Fruit fly (Drosophila melanogaster) whole organism: ENCODE measurements around the gene CG14434.

Experiments used
- Dll ChIP-seq: fragments of >200 bp; optimal IDR thresholded peaks from 2 replicates; lab custom pipeline; 2017
- pan ChIP-seq: fragments of >200 bp; optimal IDR thresholded peaks from 2 replicates; lab custom pipeline; 2017
- psq ChIP-seq: fragments of >200 bp; optimal IDR thresholded peaks from 2 replicates; lab custom pipeline; 2017

DNA sequence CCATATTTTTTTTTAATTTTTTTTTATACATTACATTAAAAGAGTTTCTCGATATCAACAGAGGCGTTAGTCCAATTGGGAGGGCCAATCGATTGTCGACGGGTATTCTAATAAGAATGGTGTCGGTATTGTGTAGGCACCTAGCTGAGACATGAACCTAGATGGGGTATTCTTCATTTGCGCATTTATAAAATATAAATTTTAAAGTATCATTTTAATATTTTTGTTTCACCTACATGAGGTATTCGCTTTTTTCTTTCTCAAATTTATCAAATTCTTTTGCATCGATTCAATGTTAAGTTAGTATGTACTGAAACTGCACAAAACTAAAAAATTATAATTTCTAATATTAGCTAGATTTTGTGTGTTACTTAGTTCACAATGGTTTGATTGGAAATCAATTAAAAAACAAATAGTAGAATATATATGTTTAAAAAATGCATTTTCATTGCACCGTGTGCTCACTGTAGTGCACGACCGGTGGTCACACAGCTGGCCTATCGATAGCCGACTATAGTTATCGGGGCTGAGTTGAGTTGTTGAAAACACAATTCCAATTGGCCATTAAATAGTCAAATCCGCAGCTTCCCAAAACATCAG lies 23.1 kb downstream of the CG14434 start, which contains the start of the genes CG14435 and Tmf:
- TF ChIP-seq pan (lab: Kevin White, UChicago): no peak
- no peak for TF ChIP-seq Dll (lab: Kevin White, UChicago)
- no peak for TF ChIP-seq psq (lab: Kevin White, UChicago)
